Fruit fly (Drosophila melanogaster): ENCODE results near the gene CCT7.

DNA sequence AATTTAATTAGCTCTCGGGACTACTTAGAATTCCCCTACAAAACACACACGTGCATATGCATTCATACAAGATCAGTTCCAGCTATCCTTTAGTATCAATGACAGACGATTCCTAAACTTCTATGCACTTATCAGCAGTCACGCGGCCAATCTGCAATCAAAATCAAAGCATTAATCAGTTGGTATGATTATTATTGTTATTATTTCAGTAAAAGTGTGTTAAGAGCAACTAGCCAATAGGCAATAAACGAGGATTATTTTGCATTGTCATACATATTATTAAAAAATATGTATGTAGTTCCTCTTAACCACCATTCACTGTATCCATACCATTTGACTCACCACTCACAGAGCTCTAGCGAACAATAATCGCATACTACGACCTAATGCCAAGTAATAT is 21.6 kb downstream of the CCT7 start:
- TF ChIP-seq pad (GFP tag; optimal IDR thresholded peaks at IDR 0.05) (no peak), cic (GFP tag; optimal IDR thresholded peaks at IDR 0.05) (peak; percentile 88), CG7101 (tag; optimal IDR thresholded peaks at IDR 0.05) (no peak), CG7045 (GFP tag; optimal IDR thresholded peaks at IDR 0.05) (no peak), toe (GFP tag; optimal IDR thresholded peaks at IDR 0.05) (no peak), cnc (optimal IDR thresholded peaks at IDR 0.05) (peak in 1 of 2 experiments; percentile 50), CG5204 (GFP tag; optimal IDR thresholded peaks at IDR 0.05) (no peak), tj (GFP tag; optimal IDR thresholded peaks at IDR 0.05) (no peak), bab1 (GFP tag; optimal IDR thresholded peaks at IDR 0.05) (no peak), kay (GFP tag; ENCODE audit: borderline replicate concordance) (peak; percentile 98), Crg-1 (GFP tag; optimal IDR thresholded peaks at IDR 0.05) (no peak), Hr96 (GFP tag; optimal IDR thresholded peaks at IDR 0.05) (no peak), ovo (GFP tag; optimal IDR thresholded peaks at IDR 0.05) (no peak), Clk (GFP tag; optimal IDR thresholded peaks at IDR 0.05) (no peak)
